Worm (Caenorhabditis elegans) whole organism, L4 larva: ENCODE measurements around the gene ipla-6.
A peak's percentile ranks its signal among the peaks of the same experiment; 100 is the strongest.

Experiments
- F10B5.3 ChIP-seq: sonication (generic microtip); optimal IDR thresholded peaks from 2 replicates; lab custom pipeline; 2016; ENCODE audit warnings: mild to moderate bottlenecking, missing genetic modification characterization, missing compliant biosample characterization
- F37D6.2 ChIP-seq: sonication (generic microtip); optimal IDR thresholded peaks from 2 replicates; lab custom pipeline; 2016; ENCODE audit warnings: mild to moderate bottlenecking, missing genetic modification characterization, missing compliant biosample characterization
- F44E2.7 ChIP-seq: fragments of 200-800 bp; sonication (Bioruptor generic); IDR thresholded peaks from 2 replicates; pipeline ENCODE4 v2.1.2; 2022; ENCODE audit warnings: missing genetic modification characterization, missing compliant biosample characterization
- F49E8.2 ChIP-seq: sonication (generic microtip); optimal IDR thresholded peaks from 2 replicates; lab custom pipeline; 2016; ENCODE audit warnings: missing compliant biosample characterization, mild to moderate bottlenecking, missing genetic modification characterization, borderline replicate concordance
- T26A8.4 ChIP-seq: fragments of 200-800 bp; sonication (Bioruptor generic); IDR thresholded peaks from 2 replicates; pipeline ENCODE4 v1.3.6; 2022; ENCODE audit warnings: missing genetic modification characterization, missing compliant biosample characterization
- Y5F2A.4 ChIP-seq: fragments of 200-800 bp; sonication (Bioruptor generic); optimal IDR thresholded peaks from 2 replicates; lab custom pipeline; 2018; ENCODE audit warnings: mild to moderate bottlenecking, missing genetic modification characterization, missing compliant biosample characterization
- ZK337.2 ChIP-seq: fragments of 200-800 bp; sonication (Bioruptor generic); IDR thresholded peaks from 2 replicates; pipeline ENCODE4 v1.3.6; 2022; ENCODE audit warnings: missing genetic modification reagents, missing genetic modification characterization, missing compliant biosample characterization
- ZK546.5 ChIP-seq, 2 experiments: sonication (generic microtip); optimal IDR thresholded peaks; 2 replicates each; lab custom pipeline; 2017; ENCODE audit warnings: missing biosample characterization in 2 of 2, missing genetic modification characterization in 2 of 2
- aly-2 ChIP-seq: sonication (generic microtip); optimal IDR thresholded peaks from 2 replicates; lab custom pipeline; 2018; ENCODE audit warnings: missing biosample characterization, missing genetic modification characterization
- ama-1 ChIP-seq: fragments of 150-350 bp; optimal IDR thresholded peaks from 2 replicates; lab custom pipeline; 2014; ENCODE audit warnings: inconsistent platforms, mixed read lengths
- attf-4 ChIP-seq: sonication (generic microtip); optimal IDR thresholded peaks from 3 replicates; lab custom pipeline; 2017; ENCODE audit warnings: missing biosample characterization, missing genetic modification characterization
- ceh-28 ChIP-seq: fragments of 150-350 bp; optimal IDR thresholded peaks from 2 replicates; lab custom pipeline; 2014; ENCODE audit warnings: missing biosample characterization, missing genetic modification reagents, missing genetic modification characterization
- ceh-32 ChIP-seq: sonication (generic microtip); optimal IDR thresholded peaks from 2 replicates; lab custom pipeline; 2016; ENCODE audit warnings: mild to moderate bottlenecking, missing genetic modification characterization, missing compliant biosample characterization; ENCODE audit not compliant: poor library complexity
- ces-1 ChIP-seq: fragments of 150-350 bp; sonication (generic microtip); optimal IDR thresholded peaks from 4 replicates; lab custom pipeline; 2014; ENCODE audit warnings: missing biosample characterization, missing genetic modification reagents, missing genetic modification characterization
- ctbp-1 ChIP-seq: fragments of 200-800 bp; sonication (Bioruptor generic); IDR thresholded peaks from 2 replicates; pipeline ENCODE4 v1.3.6; 2022; ENCODE audit warnings: missing genetic modification reagents, missing genetic modification characterization, missing compliant biosample characterization
- dmd-9 ChIP-seq: fragments of 200-800 bp; sonication (Bioruptor generic); IDR thresholded peaks from 2 replicates; pipeline ENCODE4 v1.3.6; 2022; ENCODE audit warnings: missing genetic modification reagents, missing genetic modification characterization, missing compliant biosample characterization
- dve-1 ChIP-seq: sonication (generic microtip); optimal IDR thresholded peaks from 2 replicates; lab custom pipeline; 2017; ENCODE audit warnings: antibody characterized with exemption, mild to moderate bottlenecking, missing genetic modification characterization, missing compliant biosample characterization; ENCODE audit not compliant: insufficient read depth
- egl-27 ChIP-seq: sonication (generic microtip); optimal IDR thresholded peaks from 3 replicates; lab custom pipeline; 2017; ENCODE audit warnings: missing biosample characterization, missing genetic modification reagents, missing genetic modification characterization
- egl-43 ChIP-seq: fragments of 200-800 bp; sonication (Bioruptor generic); IDR thresholded peaks from 2 replicates; pipeline ENCODE4 v1.3.6; 2022; ENCODE audit warnings: missing genetic modification reagents, missing genetic modification characterization, missing compliant biosample characterization
- fkh-10 ChIP-seq: fragments of 150-350 bp; optimal IDR thresholded peaks from 2 replicates; lab custom pipeline; 2014; ENCODE audit warnings: missing biosample characterization, missing genetic modification reagents, missing genetic modification characterization
- hif-1 ChIP-seq, 2 experiments: sonication (generic microtip); optimal IDR thresholded peaks; 2 replicates each; lab custom pipeline; 2016 to 2017; ENCODE audit warnings: missing compliant biosample characterization in 2 of 2, missing genetic modification characterization in 2 of 2, missing genetic modification reagents in 2 of 2, missing genotype in 2 of 2, mild to moderate bottlenecking in 1 of 2
- hlh-11 ChIP-seq: fragments of 200-800 bp; sonication (Bioruptor generic); optimal IDR thresholded peaks from 2 replicates; lab custom pipeline; 2018; ENCODE audit warnings: mild to moderate bottlenecking, missing genetic modification characterization, missing compliant biosample characterization
- hlh-30 ChIP-seq: sonication (generic microtip); optimal IDR thresholded peaks from 2 replicates; lab custom pipeline; 2017; ENCODE audit warnings: antibody characterized with exemption, mild to moderate bottlenecking, missing genetic modification characterization, missing compliant biosample characterization; ENCODE audit not compliant: insufficient read depth
- lin-15B ChIP-seq: fragments of 150-350 bp; sonication (generic microtip); optimal IDR thresholded peaks from 3 replicates; lab custom pipeline; 2014; ENCODE audit warnings: missing biosample characterization, missing genetic modification characterization
- lin-29 ChIP-seq: fragments of 200-800 bp; sonication (Bioruptor generic); IDR thresholded peaks from 2 replicates; pipeline ENCODE4 v1.3.6; 2022; ENCODE audit warnings: missing genetic modification reagents, missing genetic modification characterization, missing compliant biosample characterization
- lin-38 ChIP-seq: fragments of 200-800 bp; sonication (Bioruptor generic); IDR thresholded peaks from 2 replicates; pipeline ENCODE4 v1.3.6; 2022; ENCODE audit warnings: missing genetic modification reagents, missing genetic modification characterization, missing compliant biosample characterization
- lin-39 ChIP-seq: fragments of 150-350 bp; optimal IDR thresholded peaks from 2 replicates; lab custom pipeline; 2014; ENCODE audit warnings: missing biosample characterization, missing genetic modification reagents, missing genetic modification characterization
- mep-1 ChIP-seq: fragments of 150-350 bp; sonication (generic microtip); optimal IDR thresholded peaks from 3 replicates; lab custom pipeline; 2014; ENCODE audit warnings: missing biosample characterization, missing genetic modification characterization
- mxl-2 ChIP-seq: fragments of 200-800 bp; sonication (Bioruptor generic); conservative IDR thresholded peaks from 2 replicates; pipeline ENCODE4 v1.3.6; 2022; ENCODE audit warnings: missing genetic modification reagents, missing genetic modification characterization, missing compliant biosample characterization
- mxl-3 ChIP-seq: fragments of 200-800 bp; sonication (Bioruptor generic); optimal IDR thresholded peaks from 2 replicates; lab custom pipeline; 2018; ENCODE audit warnings: mild to moderate bottlenecking, missing genetic modification characterization, missing compliant biosample characterization
- nhr-102 ChIP-seq: sonication (generic microtip); optimal IDR thresholded peaks from 2 replicates; lab custom pipeline; 2016; ENCODE audit warnings: mild to moderate bottlenecking, missing genetic modification characterization, moderate library complexity, missing compliant biosample characterization
- nhr-237 ChIP-seq: sonication (generic microtip); optimal IDR thresholded peaks from 2 replicates; lab custom pipeline; 2017; ENCODE audit warnings: missing biosample characterization, missing genetic modification characterization
- nhr-25 ChIP-seq: sonication (generic microtip); optimal IDR thresholded peaks from 2 replicates; lab custom pipeline; 2017; ENCODE audit warnings: missing genetic modification characterization, mild to moderate bottlenecking, missing compliant biosample characterization, antibody characterized with exemption, moderate library complexity, borderline replicate concordance; ENCODE audit not compliant: insufficient read depth
- php-3 ChIP-seq: fragments of 200-800 bp; sonication (Bioruptor generic); IDR thresholded peaks from 2 replicates; pipeline ENCODE4 v1.3.6; 2022; ENCODE audit warnings: missing genetic modification reagents, missing genetic modification characterization, missing compliant biosample characterization
- pqm-1 ChIP-seq: sonication (generic microtip); optimal IDR thresholded peaks from 2 replicates; lab custom pipeline; 2017; ENCODE audit warnings: missing biosample characterization, missing genetic modification characterization
- rbr-2 ChIP-seq: sonication (generic microtip); optimal IDR thresholded peaks from 2 replicates; lab custom pipeline; 2016; ENCODE audit warnings: missing genotype, missing genetic modification characterization, missing compliant biosample characterization
- saeg-2 ChIP-seq: fragments of 200-800 bp; sonication (Bioruptor generic); IDR thresholded peaks from 2 replicates; pipeline ENCODE4 v1.3.6; 2022; ENCODE audit warnings: missing genetic modification reagents, missing genetic modification characterization, missing compliant biosample characterization
- sdz-12 ChIP-seq: fragments of 200-800 bp; sonication (Bioruptor generic); optimal IDR thresholded peaks from 2 replicates; lab custom pipeline; 2018; ENCODE audit warnings: mild to moderate bottlenecking, missing genetic modification characterization, missing compliant biosample characterization
- skn-1 ChIP-seq: fragments of 150-350 bp; optimal IDR thresholded peaks from 2 replicates; lab custom pipeline; 2014; ENCODE audit warnings: missing biosample characterization, missing genetic modification characterization
- snpc-4 ChIP-seq: fragments of 150-350 bp; optimal IDR thresholded peaks from 2 replicates; lab custom pipeline; 2014; ENCODE audit warnings: missing biosample characterization, missing genetic modification characterization
- spr-1 ChIP-seq: sonication (generic microtip); optimal IDR thresholded peaks from 2 replicates; lab custom pipeline; 2016; ENCODE audit warnings: mild to moderate bottlenecking, missing genetic modification characterization, missing compliant biosample characterization
- spr-3 ChIP-seq: fragments of 200-800 bp; sonication (Bioruptor generic); optimal IDR thresholded peaks from 2 replicates; lab custom pipeline; 2018; ENCODE audit warnings: mild to moderate bottlenecking, missing genetic modification characterization, missing compliant biosample characterization
- tag-97 ChIP-seq: fragments of 200-800 bp; sonication (Bioruptor generic); IDR thresholded peaks from 2 replicates; pipeline ENCODE4 v1.3.6; 2022; ENCODE audit warnings: missing genetic modification characterization, missing compliant biosample characterization
- unc-130 ChIP-seq: sonication (generic microtip); optimal IDR thresholded peaks from 2 replicates; lab custom pipeline; 2016; ENCODE audit warnings: missing genetic modification reagents, missing genetic modification characterization, missing compliant biosample characterization
- unc-39 ChIP-seq: sonication (generic microtip); optimal IDR thresholded peaks from 2 replicates; lab custom pipeline; 2017; ENCODE audit warnings: missing biosample characterization, missing genetic modification characterization
- unc-62 ChIP-seq, 3 experiments: fragments of 150-350 bp in 1 of 3; sonication (generic microtip); optimal IDR thresholded peaks in 2 of 3; peaks in 1 of 3; 1 replicate in 1 of 3; 2 replicates in 2 of 3; lab custom pipeline; 2014 to 2017; ENCODE audit warnings: missing biosample characterization in 3 of 3, missing genetic modification characterization in 3 of 3, missing genetic modification reagents in 3 of 3, missing genotype in 1 of 3
- vab-7 ChIP-seq: fragments of 200-800 bp; sonication (Bioruptor generic); IDR thresholded peaks from 2 replicates; pipeline ENCODE4 v1.3.6; 2022; ENCODE audit warnings: missing genetic modification reagents, missing genetic modification characterization, missing compliant biosample characterization
- zfp-3 ChIP-seq: fragments of 200-800 bp; sonication (Bioruptor generic); conservative IDR thresholded peaks from 2 replicates; pipeline ENCODE4 v1.3.6; 2022; ENCODE audit warnings: missing genetic modification reagents, missing genetic modification characterization, missing compliant biosample characterization
- zip-2 ChIP-seq: fragments of 150-350 bp; optimal IDR thresholded peaks from 2 replicates; lab custom pipeline; 2014; ENCODE audit warnings: missing biosample characterization, missing genetic modification characterization
- ztf-7 ChIP-seq: fragments of 150-350 bp; optimal IDR thresholded peaks from 2 replicates; lab custom pipeline; 2014; ENCODE audit warnings: missing biosample characterization, missing genetic modification characterization

Gene ipla-6

DNA sequence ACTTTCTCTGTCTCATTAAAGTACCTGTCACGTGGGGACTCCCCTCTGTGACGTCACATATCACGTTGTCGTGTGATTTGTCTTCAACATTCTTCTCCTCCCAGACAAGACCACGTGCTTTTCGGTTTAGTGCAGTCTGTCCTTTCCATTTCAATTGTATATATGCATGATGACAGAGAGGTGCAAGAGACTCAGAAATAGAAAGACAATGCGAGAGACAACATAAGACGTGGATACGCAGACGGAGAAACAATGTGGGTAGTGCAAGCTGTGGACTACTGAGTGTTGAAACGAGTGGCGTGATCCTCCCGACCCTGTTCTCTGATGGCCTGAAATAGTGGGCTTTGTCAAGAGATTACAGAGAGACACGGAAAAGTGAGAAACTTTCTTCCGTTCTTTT, 705 bp upstream of the ipla-6 start (continued):
- TF ChIP-seq pqm-1 (tag; lab: Kevin White, UChicago): peak; percentile 67
- peak; percentile 52; the same call in 1 of the 2 replicates for TF ChIP-seq vab-7 (GFP tag; lab: Robert Waterston, UW)
- no peak for TF ChIP-seq ces-1
- TF ChIP-seq nhr-25 (tag; lab: Kevin White, UChicago): peak; percentile 84
- TF ChIP-seq php-3 (GFP tag; lab: Robert Waterston, UW): peak; percentile 90
- peak; percentile 99 for TF ChIP-seq mxl-3
- TF ChIP-seq lin-29 (GFP tag; lab: Robert Waterston, UW): peak; percentile 67; the same call in 1 of the 2 replicates
- no peak for TF ChIP-seq snpc-4 (tag; lab: Kevin White, UChicago)
- peak; percentile 16 for TF ChIP-seq ceh-32 (tag; lab: Kevin White, UChicago)
- TF ChIP-seq sdz-12 (GFP tag; lab: Kevin White, UChicago): no peak
- TF ChIP-seq mxl-2 (GFP tag; lab: Robert Waterston, UW): peak; percentile 75
- TF ChIP-seq ztf-7 (tag; lab: Kevin White, UChicago): peak; percentile 75
- TF ChIP-seq hlh-30 (tag; lab: Kevin White, UChicago): peak; percentile 100
- no peak for TF ChIP-seq F10B5.3
- TF ChIP-seq fkh-10: peak; percentile 31
- no peak for TF ChIP-seq dmd-9 (GFP tag; lab: Robert Waterston, UW)
- peak; percentile 73 for TF ChIP-seq F37D6.2
- peak; percentile 75 for TF ChIP-seq rbr-2 (tag; lab: Kevin White, UChicago)
- TF ChIP-seq spr-1 (tag; lab: Kevin White, UChicago): peak; percentile 84
- TF ChIP-seq unc-130 (GFP tag; lab: Kevin White, UChicago): no peak
- peak; percentile 72 for TF ChIP-seq ama-1 (lab: Kevin White, UChicago)
- peak; percentile 96 for TF ChIP-seq nhr-102 (tag; lab: Kevin White, UChicago)
- peak; percentile 46 for TF ChIP-seq skn-1
- TF ChIP-seq unc-39 (tag; lab: Kevin White, UChicago): no peak
- peak; percentile 99 for TF ChIP-seq dve-1 (tag; lab: Kevin White, UChicago)
- no peak for TF ChIP-seq ceh-28 (tag; lab: Kevin White, UChicago)
- peak; percentile 71 for TF ChIP-seq spr-3
- peak; percentile 95 for TF ChIP-seq mep-1 (tag; lab: Kevin White, UChicago)
- no peak; the same call in 1 of the 2 replicates for TF ChIP-seq ZK337.2
- peak; percentile 89 for TF ChIP-seq T26A8.4 (GFP tag; lab: Robert Waterston, UW)
- TF ChIP-seq zfp-3: peak; percentile 83; the same call in 1 of the 2 replicates
- TF ChIP-seq F44E2.7 (GFP tag; lab: Robert Waterston, UW): no peak
- TF ChIP-seq F49E8.2: no peak
- TF ChIP-seq hif-1 (tag; optimal IDR thresholded peaks at IDR 0.05; lab: Kevin White, UChicago): peak; percentile 81 to 95
- TF ChIP-seq hlh-11: peak; percentile 99
- no peak for TF ChIP-seq tag-97 (GFP tag; lab: Robert Waterston, UW)
- TF ChIP-seq lin-15B: no peak
- TF ChIP-seq lin-39: no peak
- peak in 1 of 2 experiments; percentile 2 for TF ChIP-seq ZK546.5 (tag; optimal IDR thresholded peaks at IDR 0.05; lab: Kevin White, UChicago)
- TF ChIP-seq zip-2 (tag; lab: Kevin White, UChicago): peak; percentile 40
- TF ChIP-seq Y5F2A.4 (GFP tag; lab: Kevin White, UChicago): no peak
- peak; percentile 90 for TF ChIP-seq ctbp-1
- peak; percentile 76 for TF ChIP-seq egl-43
- TF ChIP-seq attf-4 (tag; lab: Kevin White, UChicago): no peak
- peak; percentile 77 for TF ChIP-seq lin-38 (GFP tag; lab: Robert Waterston, UW)
- no peak for TF ChIP-seq egl-27 (tag; lab: Kevin White, UChicago)
- no peak for TF ChIP-seq nhr-237
- TF ChIP-seq saeg-2 (GFP tag; lab: Robert Waterston, UW): peak; percentile 91
- TF ChIP-seq unc-62 (GFP tag; optimal IDR thresholded peaks at IDR 0.05 in 1 of 2; lab: Kevin White, UChicago): peak in 1 of 2 experiments; percentile 100
- peak; percentile 56 for TF ChIP-seq unc-62 (tag; optimal IDR thresholded peaks at IDR 0.05; lab: Kevin White, UChicago)
- no peak for TF ChIP-seq aly-2 (tag; lab: Kevin White, UChicago)
